Worm (Caenorhabditis elegans): ENCODE measurements around the gene nhr-46.
A peak's percentile ranks its signal among the peaks of the same experiment; 100 is the strongest.

The nhr-46 gene

DNA sequence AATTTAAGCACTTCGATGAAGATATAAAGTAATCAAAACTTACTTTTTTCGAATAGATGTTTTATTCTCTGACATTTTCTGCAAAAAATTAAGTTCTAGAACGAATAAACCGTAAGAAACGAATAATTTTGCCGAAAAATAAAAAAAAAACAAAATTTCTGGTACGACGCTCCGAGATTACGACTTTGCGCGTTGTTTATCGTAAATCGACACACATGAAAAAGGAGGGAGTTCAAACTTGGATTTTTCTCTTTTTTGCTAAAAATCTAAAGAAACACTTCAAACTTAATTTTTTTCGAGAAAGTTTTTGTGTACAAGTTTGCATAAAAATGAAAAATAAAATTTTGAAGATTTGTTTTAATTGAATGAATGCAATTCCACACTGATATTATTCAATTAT lies 26.1 kb downstream of the nhr-46 start, which contains the start of gene H35B03.2:
Gene H35B03.2, minus strand, starts transcription at position 78 of the 400 bp plus-strand sequence.
- TF ChIP-seq cebp-2 (GFP tag; IDR thresholded peaks at IDR 0.05) (no peak), D2030.7 (GFP tag; IDR thresholded peaks at IDR 0.05) (no peak), ztf-6 (GFP tag; IDR thresholded peaks at IDR 0.05) (no peak), lin-35 (GFP tag; optimal IDR thresholded peaks at IDR 0.05) (peak in 2 of 3 experiments; percentile 14 to 92), F23B12.7 (tag; optimal IDR thresholded peaks at IDR 0.05; ENCODE audit: insufficient read depth) (peak; percentile 57), efl-1 (GFP tag; optimal IDR thresholded peaks at IDR 0.05) (peak; percentile 72), snpc-4 (GFP tag; optimal IDR thresholded peaks at IDR 0.05) (peak; percentile 52), snpc-4 (tag; optimal IDR thresholded peaks at IDR 0.05) (peak in 3 of 4 experiments; percentile 80 to 86 (median 83)), attf-3 (GFP tag; conservative IDR thresholded peaks at IDR 0.05) (peak; percentile 97), dpl-1 (GFP tag; optimal IDR thresholded peaks at IDR 0.05) (peak; percentile 79), lin-54 (GFP tag; optimal IDR thresholded peaks at IDR 0.05) (peak; percentile 92)

DNA sequence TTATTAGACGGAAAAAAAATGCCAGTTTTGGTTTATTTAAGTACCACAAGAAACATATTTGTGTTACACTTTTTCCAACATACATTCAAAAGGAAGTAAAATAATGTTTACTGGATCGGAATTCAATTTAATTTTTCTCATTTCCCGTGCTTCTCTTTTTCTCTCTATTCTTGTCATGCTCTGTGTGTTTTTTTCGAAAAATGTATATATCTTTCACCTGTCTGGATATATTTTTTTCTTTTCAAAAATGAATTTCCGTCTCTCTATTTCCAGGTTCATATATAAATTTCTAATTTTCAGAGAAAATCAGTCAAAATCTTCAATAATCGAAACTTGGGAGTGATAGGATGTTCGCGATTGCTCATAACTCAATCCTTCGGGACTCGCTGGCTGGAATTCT lies 32.4 kb downstream of the nhr-46 start, which contains the start of gene H35B03.1:
Gene H35B03.1, plus strand, starts transcription at position 301 of the 400 bp plus-strand sequence.
- TF ChIP-seq fkh-3 (tag; optimal IDR thresholded peaks at IDR 0.05), result no peak
- TF ChIP-seq ztf-22 (GFP tag; optimal IDR thresholded peaks at IDR 0.05), result no peak
- no peak for TF ChIP-seq bed-1 (GFP tag; IDR thresholded peaks at IDR 0.05)
- no peak for TF ChIP-seq nhr-179 (tag; optimal IDR thresholded peaks at IDR 0.05)
- TF ChIP-seq athp-1 (tag; optimal IDR thresholded peaks at IDR 0.05), result no peak
- no peak for TF ChIP-seq lir-1 (GFP tag; conservative IDR thresholded peaks at IDR 0.05)
- no peak for TF ChIP-seq B0035.1 (tag; optimal IDR thresholded peaks at IDR 0.05)
- no peak for TF ChIP-seq rcor-1 (GFP tag; IDR thresholded peaks at IDR 0.05)
- no peak for TF ChIP-seq B0019.2 (GFP tag; conservative IDR thresholded peaks at IDR 0.05)
- no peak for TF ChIP-seq C17E4.6 (GFP tag; IDR thresholded peaks at IDR 0.05)
- no peak for TF ChIP-seq F10E7.11 (tag; optimal IDR thresholded peaks at IDR 0.05)
- TF ChIP-seq ceh-91 (GFP tag; IDR thresholded peaks at IDR 0.05), result no peak
- no peak for TF ChIP-seq ztf-18 (tag; optimal IDR thresholded peaks at IDR 0.05)
- TF ChIP-seq Y53F4B.3 (GFP tag; IDR thresholded peaks at IDR 0.05), result no peak
- TF ChIP-seq rec-8 (tag; optimal IDR thresholded peaks at IDR 0.05), result no peak

DNA sequence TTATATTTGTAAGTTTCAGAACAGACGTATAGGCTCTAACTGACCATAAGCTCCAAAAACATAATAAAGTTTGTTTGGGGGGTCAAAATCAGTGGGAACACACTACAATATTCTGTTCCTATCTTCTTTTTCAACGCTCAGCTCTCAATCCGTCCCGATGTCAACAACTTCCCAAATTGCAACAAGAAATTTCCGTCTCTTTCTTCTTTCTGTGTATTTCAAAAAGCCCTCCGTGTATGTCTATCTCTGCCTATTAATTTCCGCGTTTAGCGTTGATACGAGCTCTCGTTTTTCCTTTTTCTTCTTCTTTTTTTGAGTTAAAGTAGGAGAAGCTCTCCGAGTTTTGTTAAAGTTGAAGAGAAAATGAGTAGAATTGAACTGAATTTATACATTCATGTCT lies 34.0 kb downstream of the nhr-46 start:
- TF ChIP-seq mxl-1 (tag; optimal IDR thresholded peaks at IDR 0.05) (no peak), ztf-28 (GFP tag; IDR thresholded peaks at IDR 0.05) (no peak), fkh-3 (tag; optimal IDR thresholded peaks at IDR 0.05) (no peak), bed-1 (GFP tag; IDR thresholded peaks at IDR 0.05) (no peak), F22D6.2 (tag; optimal IDR thresholded peaks at IDR 0.05) (no peak), snpc-3.4 (tag; optimal IDR thresholded peaks at IDR 0.05) (no peak), Y79H2A.3 (GFP tag; conservative IDR thresholded peaks at IDR 0.05) (no peak), dpff-1 (tag; optimal IDR thresholded peaks at IDR 0.05) (no peak), ekl-4 (GFP tag; IDR thresholded peaks at IDR 0.05) (no peak), unc-62 (GFP tag; optimal IDR thresholded peaks at IDR 0.05) (no peak), zfh-2 (GFP tag; conservative IDR thresholded peaks at IDR 0.05) (no peak), F39B2.1 (GFP tag; IDR thresholded peaks at IDR 0.05) (no peak), madf-8 (GFP tag; conservative IDR thresholded peaks at IDR 0.05) (no peak), dox-1 (GFP tag; IDR thresholded peaks at IDR 0.05) (no peak), mes-4 (tag; optimal IDR thresholded peaks at IDR 0.05) (no peak), sea-2 (GFP tag; IDR thresholded peaks at IDR 0.05) (no peak), akir-1 (GFP tag; optimal IDR thresholded peaks at IDR 0.05) (no peak)

All from whole organism, young adult.